Fruit fly (Drosophila melanogaster) whole organism: ENCODE results near the gene Pat1.

Source experiments
- CG8478 ChIP-seq: fragments of >200 bp; optimal IDR thresholded peaks from 2 replicates; lab custom pipeline; 2018; ENCODE audit warnings: inconsistent platforms
- pan ChIP-seq: fragments of >200 bp; optimal IDR thresholded peaks from 2 replicates; lab custom pipeline; 2017
- psq ChIP-seq: fragments of >200 bp; optimal IDR thresholded peaks from 2 replicates; lab custom pipeline; 2017
- usp ChIP-seq: fragments of >200 bp; optimal IDR thresholded peaks from 2 replicates; lab custom pipeline; 2017; ENCODE audit warnings: missing biosample characterization, missing genetic modification characterization, mixed read lengths

- no peak for TF ChIP-seq pan (lab: Kevin White, UChicago)
- TF ChIP-seq psq (lab: Kevin White, UChicago), result no peak
- TF ChIP-seq usp (GFP tag; lab: Kevin White, UChicago), result no peak
- no peak for TF ChIP-seq CG8478 (lab: Kevin White, UChicago)
These were observed 43.1 kb downstream of the Pat1 start, which contains the start of gene CG14443 for dm6 chrX:6633659-6634058.
